Fruit fly (Drosophila melanogaster): Measurements from ENCODE around the gene CG4101.

DNA sequence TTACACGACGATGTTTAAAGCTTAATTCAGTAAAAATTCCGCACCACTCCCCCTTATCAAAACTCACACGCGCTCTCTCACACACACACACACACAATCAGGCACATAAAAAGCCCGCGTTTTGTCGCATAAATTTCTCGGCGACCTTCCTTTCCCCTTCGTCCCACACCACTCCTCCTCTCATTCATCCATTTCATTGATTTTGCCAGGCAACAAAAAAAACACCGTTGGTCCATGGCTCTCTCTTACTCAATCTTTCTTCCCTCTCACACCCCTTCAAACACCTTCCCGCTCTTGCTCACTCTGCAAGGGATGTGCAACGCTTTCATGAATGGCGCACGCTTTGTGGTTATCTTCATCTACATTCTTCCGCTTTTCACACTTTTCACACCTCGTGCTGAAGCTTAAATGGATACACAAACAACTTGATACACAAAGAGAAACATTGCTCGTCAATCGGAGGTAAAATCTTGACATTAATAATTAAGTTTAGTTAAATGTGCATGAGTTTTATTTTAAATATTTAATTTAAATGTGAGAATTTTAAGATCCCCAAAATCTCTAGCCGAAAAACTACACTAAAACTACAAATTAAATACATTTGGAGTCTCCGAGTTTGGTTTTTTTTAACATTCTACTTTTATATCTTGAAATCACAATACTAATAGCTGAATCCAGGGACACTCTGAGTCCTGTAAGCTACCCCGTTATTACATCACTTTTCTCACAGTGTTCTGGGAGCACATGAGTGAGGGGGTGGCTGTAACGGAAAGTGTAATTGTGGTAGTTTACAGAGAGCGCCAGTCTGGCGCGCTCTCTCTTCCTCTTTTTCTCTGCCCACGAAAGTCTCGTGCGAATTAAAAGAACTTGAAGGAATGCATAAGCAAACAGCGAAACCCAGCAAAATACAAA, 47.9 kb downstream of the CG4101 start:
- TF ChIP-seq EcR (GFP tag; optimal IDR thresholded peaks at IDR 0.05) (no peak), pan (optimal IDR thresholded peaks at IDR 0.05) (no peak)

Measured in whole organism.